Worm (Caenorhabditis elegans) whole organism, late embryonic: ENCODE measurements around the gene F54C8.1.
A peak's percentile ranks its signal among the peaks of the same experiment; 100 is the strongest.

Source experiments
- C08G9.2 ChIP-seq: sonication (generic microtip); optimal IDR thresholded peaks from 2 replicates; lab custom pipeline; 2016; ENCODE audit warnings: mild to moderate bottlenecking, missing genetic modification characterization, moderate library complexity, missing compliant biosample characterization
- C38D4.7 ChIP-seq: fragments of 200-800 bp; sonication (Bioruptor generic); optimal IDR thresholded peaks from 2 replicates; lab custom pipeline; 2018; ENCODE audit warnings: mild to moderate bottlenecking, missing genetic modification characterization, moderate library complexity, missing compliant biosample characterization
- K02D7.2 ChIP-seq: sonication (generic microtip); optimal IDR thresholded peaks from 2 replicates; lab custom pipeline; 2017; ENCODE audit warnings: mild to moderate bottlenecking, missing genetic modification characterization, missing compliant biosample characterization
- K09A11.1 ChIP-seq: sonication (generic microtip); optimal IDR thresholded peaks from 2 replicates; lab custom pipeline; 2017; ENCODE audit warnings: antibody characterized with exemption, mild to moderate bottlenecking, missing genetic modification characterization, missing compliant biosample characterization; ENCODE audit not compliant: insufficient read depth
- T23F11.4 ChIP-seq: fragments of 200-800 bp; sonication (Bioruptor generic); optimal IDR thresholded peaks from 2 replicates; lab custom pipeline; 2018; ENCODE audit warnings: mild to moderate bottlenecking, missing genetic modification characterization, missing compliant biosample characterization
- Y22D7AL.16 ChIP-seq: sonication (generic microtip); optimal IDR thresholded peaks from 2 replicates; lab custom pipeline; 2016; ENCODE audit warnings: missing genetic modification characterization, missing compliant biosample characterization
- ahr-1 ChIP-seq: sonication (generic microtip); optimal IDR thresholded peaks from 2 replicates; lab custom pipeline; 2016; ENCODE audit warnings: missing genetic modification characterization, missing compliant biosample characterization
- ceh-2 ChIP-seq: sonication (generic microtip); optimal IDR thresholded peaks from 2 replicates; lab custom pipeline; 2016; ENCODE audit warnings: missing genotype, missing genetic modification characterization, missing compliant biosample characterization
- ceh-22 ChIP-seq: sonication (generic microtip); optimal IDR thresholded peaks from 2 replicates; lab custom pipeline; 2017; ENCODE audit warnings: missing biosample characterization, missing genetic modification characterization
- ceh-34 ChIP-seq: sonication (generic microtip); optimal IDR thresholded peaks from 2 replicates; lab custom pipeline; 2016; ENCODE audit warnings: mild to moderate bottlenecking, missing genetic modification characterization, missing compliant biosample characterization
- dmd-4 ChIP-seq: sonication (generic microtip); optimal IDR thresholded peaks from 2 replicates; lab custom pipeline; 2016; ENCODE audit warnings: borderline replicate concordance, missing genetic modification characterization, missing compliant biosample characterization
- dve-1 ChIP-seq: sonication (generic microtip); optimal IDR thresholded peaks from 2 replicates; lab custom pipeline; 2017; ENCODE audit warnings: antibody characterized with exemption, mild to moderate bottlenecking, missing genetic modification characterization, missing compliant biosample characterization
- elt-4 ChIP-seq: sonication (generic microtip); optimal IDR thresholded peaks from 2 replicates; lab custom pipeline; 2016; ENCODE audit warnings: missing genetic modification characterization, missing compliant biosample characterization
- eyg-1 ChIP-seq: sonication (generic microtip); optimal IDR thresholded peaks from 2 replicates; lab custom pipeline; 2016; ENCODE audit warnings: missing genotype, missing genetic modification characterization, missing compliant biosample characterization
- fkh-10 ChIP-seq: fragments of 150-350 bp; optimal IDR thresholded peaks from 2 replicates; lab custom pipeline; 2014; ENCODE audit warnings: missing biosample characterization, missing genetic modification reagents, missing genetic modification characterization
- fkh-6 ChIP-seq: sonication (generic microtip); optimal IDR thresholded peaks from 2 replicates; lab custom pipeline; 2016; ENCODE audit warnings: missing genetic modification characterization, missing compliant biosample characterization
- hlh-15 ChIP-seq: sonication (generic microtip); optimal IDR thresholded peaks from 2 replicates; lab custom pipeline; 2016; ENCODE audit warnings: missing genetic modification characterization, missing compliant biosample characterization
- madf-2 ChIP-seq: sonication (generic microtip); optimal IDR thresholded peaks from 2 replicates; lab custom pipeline; 2017; ENCODE audit warnings: missing genetic modification characterization, missing compliant biosample characterization
- nfya-1 ChIP-seq: sonication (generic microtip); optimal IDR thresholded peaks from 2 replicates; lab custom pipeline; 2017; ENCODE audit warnings: missing genetic modification characterization, mild to moderate bottlenecking, missing compliant biosample characterization, antibody characterized with exemption, moderate library complexity
- npax-4 ChIP-seq: sonication (generic microtip); optimal IDR thresholded peaks from 2 replicates; lab custom pipeline; 2016; ENCODE audit warnings: missing genetic modification characterization, missing compliant biosample characterization
- pag-3 ChIP-seq: sonication (generic microtip); optimal IDR thresholded peaks from 2 replicates; lab custom pipeline; 2016; ENCODE audit warnings: missing compliant biosample characterization, missing genetic modification characterization, borderline replicate concordance
- pax-1 ChIP-seq: fragments of 150-350 bp; optimal IDR thresholded peaks from 2 replicates; lab custom pipeline; 2014; ENCODE audit warnings: missing biosample characterization, missing genetic modification characterization
- rnt-1 ChIP-seq: sonication (generic microtip); optimal IDR thresholded peaks from 2 replicates; lab custom pipeline; 2016; ENCODE audit warnings: missing genetic modification characterization, missing compliant biosample characterization
- sdc-2 ChIP-seq: sonication (generic microtip); optimal IDR thresholded peaks from 2 replicates; lab custom pipeline; 2016; ENCODE audit warnings: missing genotype, missing genetic modification characterization, missing compliant biosample characterization
- sox-2 ChIP-seq: fragments of 200-800 bp; sonication (Bioruptor generic); IDR thresholded peaks from 2 replicates; pipeline ENCODE4 v1.3.6; 2022; ENCODE audit warnings: missing genetic modification reagents, missing genetic modification characterization, missing compliant biosample characterization
- sox-4 ChIP-seq: sonication (generic microtip); optimal IDR thresholded peaks from 2 replicates; lab custom pipeline; 2017; ENCODE audit warnings: mild to moderate bottlenecking, missing genetic modification characterization, inconsistent platforms, missing compliant biosample characterization
- syd-9 ChIP-seq: sonication (generic microtip); optimal IDR thresholded peaks from 2 replicates; lab custom pipeline; 2016; ENCODE audit warnings: mild to moderate bottlenecking, missing genetic modification characterization, moderate library complexity, missing compliant biosample characterization
- tbx-2 ChIP-seq: sonication (generic microtip); optimal IDR thresholded peaks from 2 replicates; lab custom pipeline; 2016; ENCODE audit warnings: missing genetic modification characterization, missing compliant biosample characterization
- ttx-3 ChIP-seq: sonication (generic microtip); optimal IDR thresholded peaks from 2 replicates; lab custom pipeline; 2016; ENCODE audit warnings: missing genetic modification reagents, missing genetic modification characterization, missing compliant biosample characterization
- unc-42 ChIP-seq: sonication (generic microtip); optimal IDR thresholded peaks from 2 replicates; lab custom pipeline; 2016; ENCODE audit warnings: missing genotype, missing genetic modification characterization, missing compliant biosample characterization
- unc-55 ChIP-seq: sonication (generic microtip); optimal IDR thresholded peaks from 2 replicates; lab custom pipeline; 2017; ENCODE audit warnings: missing biosample characterization, missing genetic modification reagents, missing genetic modification characterization
- unc-86 ChIP-seq: sonication (generic microtip); optimal IDR thresholded peaks from 2 replicates; lab custom pipeline; 2016; ENCODE audit warnings: missing genetic modification characterization, missing compliant biosample characterization
- zip-5 ChIP-seq: sonication (generic microtip); optimal IDR thresholded peaks from 2 replicates; lab custom pipeline; 2016; ENCODE audit warnings: missing genetic modification characterization, missing compliant biosample characterization
- ztf-16 ChIP-seq: sonication (generic microtip); optimal IDR thresholded peaks from 2 replicates; lab custom pipeline; 2017; ENCODE audit warnings: missing genetic modification characterization, missing compliant biosample characterization

Gene F54C8.1

ce11 chrIII:9439399-9439798 lies at the start of gene F54C8.1:
F54C8.1 (plus strand) TSS chrIII:9439699.
- TF ChIP-seq tbx-2: no peak

- TF ChIP-seq ceh-2 (tag; lab: Kevin White, UChicago): no peak
- TF ChIP-seq sdc-2: no peak
- TF ChIP-seq eyg-1: no peak
- no peak for TF ChIP-seq ceh-34 (tag; lab: Kevin White, UChicago)
- no peak for TF ChIP-seq ceh-22
- no peak for TF ChIP-seq Y22D7AL.16 (tag; lab: Kevin White, UChicago)
Observed at ce11 chrIII:9390007-9390406, 49.5 kb upstream of the F54C8.1 start, which contains the start of gene slc-17.2. slc-17.2 (minus strand) TSS chrIII:9390107.

ce11 chrIII:9390924-9391323 lies 48.6 kb upstream of the F54C8.1 start:
- TF ChIP-seq ttx-3 (tag; lab: Kevin White, UChicago) (no peak), T23F11.4 (GFP tag; lab: Kevin White, UChicago) (no peak), K09A11.1 (no peak), unc-55 (no peak), Y22D7AL.16 (tag; lab: Kevin White, UChicago) (no peak), syd-9 (no peak), C38D4.7 (GFP tag; lab: Kevin White, UChicago) (no peak), K02D7.2 (no peak), madf-2 (tag; lab: Kevin White, UChicago) (no peak), dmd-4 (tag; lab: Kevin White, UChicago) (no peak)

- TF ChIP-seq nfya-1 (tag; lab: Kevin White, UChicago) (peak; percentile 31), ztf-16 (tag; lab: Kevin White, UChicago) (no peak)
- TF ChIP-seq, all 69 proteins: peak for 1
Observed at ce11 chrIII:9393114-9393780, 46.3 kb upstream of the F54C8.1 start, which contains the start of the genes gpr-2 and rgr-1. gpr-2 (minus strand) TSS chrIII:9393164. rgr-1 (plus strand) TSS chrIII:9393730.

ce11 chrIII:9401036-9401435 lies 38.5 kb upstream of the F54C8.1 start, which contains the start of gene nlp-48:
nlp-48 (minus strand) TSS chrIII:9401136.
- TF ChIP-seq ahr-1 (tag; lab: Kevin White, UChicago) (no peak), unc-42 (no peak), npax-4 (tag; lab: Kevin White, UChicago) (no peak), pag-3 (tag; lab: Kevin White, UChicago) (no peak), dve-1 (no peak), hlh-15 (tag; lab: Kevin White, UChicago) (no peak), C08G9.2 (tag; lab: Kevin White, UChicago) (no peak), sox-2 (no peak), pax-1 (tag; lab: Kevin White, UChicago) (no peak), sox-4 (tag; lab: Kevin White, UChicago) (no peak), fkh-10 (GFP tag; lab: Kevin White, UChicago) (no peak), unc-86 (no peak), elt-4 (no peak), unc-55 (no peak), ztf-16 (tag; lab: Kevin White, UChicago) (no peak), rnt-1 (tag; lab: Kevin White, UChicago) (no peak), fkh-6 (no peak), zip-5 (tag; lab: Kevin White, UChicago) (no peak)
